Fruit fly (Drosophila melanogaster): ENCODE results near the gene djl.

The djl gene

DNA sequence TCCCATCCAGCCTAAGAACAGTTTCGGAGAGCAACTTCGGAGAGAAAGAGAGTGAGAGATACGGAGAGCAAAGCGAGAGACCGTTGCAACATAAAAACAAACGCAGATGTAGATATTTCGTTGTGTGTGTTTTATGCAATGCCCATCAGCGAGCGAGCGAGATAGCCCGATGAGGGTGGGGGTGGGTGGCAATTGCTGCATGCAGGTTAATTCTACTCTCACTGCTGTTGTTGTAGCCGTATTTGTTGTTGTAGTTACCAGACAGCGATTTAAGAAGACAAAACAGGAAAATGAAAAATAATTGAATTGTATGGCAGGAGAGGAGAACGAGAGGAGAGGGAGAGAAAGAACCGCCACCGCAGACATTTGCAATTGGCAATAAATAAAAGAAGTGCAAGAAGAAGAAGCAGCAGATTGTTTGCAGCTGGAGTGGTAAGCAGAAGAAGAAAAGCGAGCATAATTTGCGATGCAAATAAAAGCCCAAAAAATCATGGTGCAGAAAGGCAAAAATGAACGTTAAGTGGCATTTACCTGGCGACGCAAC is 49.3 kb downstream of the djl start:
- TF ChIP-seq CTCF (optimal IDR thresholded peaks at IDR 0.05) (no peak), CG8478 (optimal IDR thresholded peaks at IDR 0.05) (no peak)

- TF ChIP-seq CTCF (optimal IDR thresholded peaks at IDR 0.05) (no peak), CG8478 (optimal IDR thresholded peaks at IDR 0.05) (no peak)
Measured at dm6 chr3R:7111206-7111858, 50.8 kb downstream of the djl start.

Data from S2 (cell line).